Fruit fly (Drosophila melanogaster): ENCODE results near the gene scf.
A peak's percentile ranks its signal among the peaks of the same experiment; 100 is the strongest.

Gene scf

dm6 chr3L:1300076-1300635 is 1.7 kb downstream of the scf start (continued):
- TF ChIP-seq NC2α (GFP tag; optimal IDR thresholded peaks at IDR 0.05) (no peak), Drgx (GFP tag; IDR thresholded peaks at IDR 0.05) (peak; percentile 23; the same call in 1 of the 2 replicates), Ravus (GFP tag; IDR thresholded peaks at IDR 0.05) (peak; percentile 13; the same call in 1 of the 2 replicates), bowl (GFP tag; IDR thresholded peaks at IDR 0.05) (peak; percentile 58; the same call in 1 of the 2 replicates), Mrtf (GFP tag; IDR thresholded peaks at IDR 0.05) (peak; percentile 70; the same call in 1 of the 3 replicates), CG2889 (GFP tag; IDR thresholded peaks at IDR 0.05) (peak; percentile 67; the same call in 2 of the 3 replicates), CG8281 (tag; optimal IDR thresholded peaks at IDR 0.05) (peak; percentile 59), CG10321 (GFP tag; IDR thresholded peaks at IDR 0.05) (0 out of 2 replicates have a peak, but pooled peaks have one; percentile 9), dmrt99B (tag; optimal IDR thresholded peaks at IDR 0.05) (peak; percentile 84), CG3065 (GFP tag; optimal IDR thresholded peaks at IDR 0.05) (peak; percentile 29), Vsx1 (GFP tag; optimal IDR thresholded peaks at IDR 0.05) (no peak), CG2199 (GFP tag; IDR thresholded peaks at IDR 0.05) (0 out of 3 replicates have a peak, but pooled peaks have one; percentile 54), scrt (GFP tag; optimal IDR thresholded peaks at IDR 0.05) (peak; percentile 72), H15 (GFP tag; IDR thresholded peaks at IDR 0.05) (peak; percentile 67; the same call in 2 of the 3 replicates), HmgZ (tag; optimal IDR thresholded peaks at IDR 0.05) (peak; percentile 58), CG18619 (GFP tag; optimal IDR thresholded peaks at IDR 0.05) (peak; percentile 72), CG7963 (GFP tag; IDR thresholded peaks at IDR 0.05; ENCODE audit: partially characterized antibody) (no peak), pum (GFP tag; optimal IDR thresholded peaks at IDR 0.05) (peak; percentile 2), CG30020 (tag; optimal IDR thresholded peaks at IDR 0.05) (peak; percentile 41), dm (GFP tag; optimal IDR thresholded peaks at IDR 0.05) (no peak), CG12104 (GFP tag; optimal IDR thresholded peaks at IDR 0.05) (peak; percentile 60), CG32532 (GFP tag; IDR thresholded peaks at IDR 0.05) (peak; percentile 79), CG4820 (GFP tag; optimal IDR thresholded peaks at IDR 0.05) (peak; percentile 73), CG17361 (GFP tag; IDR thresholded peaks at IDR 0.05) (peak; percentile 94), bbx (GFP tag; IDR thresholded peaks at IDR 0.05; ENCODE audit: partially characterized antibody) (no peak), vfl (GFP tag; optimal IDR thresholded peaks at IDR 0.05) (peak; percentile 18), Aef1 (GFP tag; IDR thresholded peaks at IDR 0.05) (peak; percentile 53; the same call in 2 of the 3 replicates), CG10366 (GFP tag; IDR thresholded peaks at IDR 0.05) (peak; percentile 79), sob (GFP tag; IDR thresholded peaks at IDR 0.05) (peak; percentile 76), wdn (GFP tag; IDR thresholded peaks at IDR 0.05) (peak; percentile 67), lmd (GFP tag; IDR thresholded peaks at IDR 0.05) (peak; percentile 83), Hey (tag; optimal IDR thresholded peaks at IDR 0.05) (no peak), CG8765 (GFP tag; IDR thresholded peaks at IDR 0.05) (peak; percentile 61; the same call in 1 of the 2 replicates), CG9609 (GFP tag; optimal IDR thresholded peaks at IDR 0.05) (peak; percentile 8), CG8388 (GFP tag; optimal IDR thresholded peaks at IDR 0.05) (peak; percentile 88), CG15696 (tag; optimal IDR thresholded peaks at IDR 0.05) (peak; percentile 86), esg (GFP tag; conservative IDR thresholded peaks at IDR 0.05) (peak; percentile 68), sc (optimal IDR thresholded peaks at IDR 0.05) (no peak), sc (GFP tag; optimal IDR thresholded peaks at IDR 0.05) (peak; percentile 79), slbo (GFP tag; IDR thresholded peaks at IDR 0.05) (peak; percentile 68), CG17328 (GFP tag; IDR thresholded peaks at IDR 0.05) (peak; percentile 80), tll (GFP tag; optimal IDR thresholded peaks at IDR 0.05) (no peak), maf-S (GFP tag; optimal IDR thresholded peaks at IDR 0.05) (no peak), PHDP (tag; optimal IDR thresholded peaks at IDR 0.05) (peak; percentile 85), Meics (GFP tag; optimal IDR thresholded peaks at IDR 0.05) (peak; percentile 80), Camta (GFP tag; optimal IDR thresholded peaks at IDR 0.05) (peak; percentile 38), CG18476 (GFP tag; optimal IDR thresholded peaks at IDR 0.05) (peak; percentile 69), Sox102F (GFP tag; optimal IDR thresholded peaks at IDR 0.05) (no peak), CG31365 (tag; optimal IDR thresholded peaks at IDR 0.05) (peak; percentile 32), Atf6 (GFP tag; IDR thresholded peaks at IDR 0.05) (peak; percentile 77)
